Fruit fly (Drosophila melanogaster) whole organism, embryonic: ENCODE measurements around the gene Sbds.

Experiments
- Adf1 ChIP-seq: fragments of 200-800 bp; sonication (Bioruptor generic); IDR thresholded peaks from 2 replicates; pipeline ENCODE4 v1.3.6; 2022; ENCODE audit warnings: missing biosample characterization, missing genetic modification characterization
- Bdp1 ChIP-seq: fragments of 200-800 bp; sonication (Bioruptor generic); optimal IDR thresholded peaks from 3 replicates; lab custom pipeline; 2016; ENCODE audit warnings: missing biosample characterization, missing genetic modification characterization
- CG10267 ChIP-seq: fragments of 200-800 bp; sonication (Bioruptor generic); optimal IDR thresholded peaks from 2 replicates; lab custom pipeline; 2018; ENCODE audit warnings: missing biosample characterization, mild to moderate bottlenecking, missing genetic modification characterization, moderate library complexity
- CG10274 ChIP-seq: fragments of 200-800 bp; sonication (Bioruptor generic); optimal IDR thresholded peaks from 3 replicates; lab custom pipeline; 2017; ENCODE audit warnings: missing biosample characterization, mild to moderate bottlenecking, missing genetic modification characterization
- CG10959 ChIP-seq: fragments of 200-800 bp; sonication (Bioruptor generic); IDR thresholded peaks from 2 replicates; pipeline ENCODE4 v1.3.6; 2022; ENCODE audit warnings: missing biosample characterization, missing genetic modification characterization
- CG11247 ChIP-seq: fragments of 200-800 bp; sonication (Bioruptor generic); IDR thresholded peaks from 2 replicates; pipeline ENCODE4 v1.3.6; 2022; ENCODE audit warnings: missing biosample characterization, missing genetic modification characterization
- CG11504 ChIP-seq: fragments of 200-800 bp; sonication (Bioruptor generic); optimal IDR thresholded peaks from 3 replicates; lab custom pipeline; 2019; ENCODE audit warnings: missing biosample characterization, mild to moderate bottlenecking, missing genetic modification characterization, moderate library complexity
- CG12659 ChIP-seq: fragments of 200-800 bp; sonication (Bioruptor generic); optimal IDR thresholded peaks from 3 replicates; lab custom pipeline; 2017; ENCODE audit warnings: mild to moderate bottlenecking, missing biosample characterization, missing genetic modification reagents, missing genetic modification characterization
- CG13123 ChIP-seq: fragments of 200-800 bp; sonication (Bioruptor generic); optimal IDR thresholded peaks from 2 replicates; lab custom pipeline; 2016; ENCODE audit warnings: missing biosample characterization, missing genetic modification characterization
- CG13287 ChIP-seq: fragments of 200-800 bp; sonication (Bioruptor generic); IDR thresholded peaks from 2 replicates; pipeline ENCODE4 v1.3.6; 2022; ENCODE audit warnings: missing biosample characterization, missing genetic modification characterization; ENCODE audit not compliant: partially characterized antibody
- CG2712 ChIP-seq: fragments of 200-800 bp; optimal IDR thresholded peaks from 3 replicates; lab custom pipeline; 2019; ENCODE audit warnings: missing biosample characterization, mild to moderate bottlenecking, missing genetic modification characterization, moderate library complexity
- CG30403 ChIP-seq: fragments of 200-800 bp; sonication (Bioruptor generic); optimal IDR thresholded peaks from 3 replicates; lab custom pipeline; 2016; ENCODE audit warnings: missing biosample characterization, missing genetic modification characterization
- CG3281 ChIP-seq: fragments of 200-800 bp; sonication (Bioruptor generic); optimal IDR thresholded peaks from 3 replicates; lab custom pipeline; 2017; ENCODE audit warnings: missing biosample characterization, mild to moderate bottlenecking, missing genetic modification characterization
- CG4282 ChIP-seq: fragments of 200-800 bp; sonication (Bioruptor generic); optimal IDR thresholded peaks from 2 replicates; lab custom pipeline; 2016; ENCODE audit warnings: missing biosample characterization, missing genetic modification characterization
- CG4424 ChIP-seq: fragments of 200-800 bp; sonication (Bioruptor generic); optimal IDR thresholded peaks from 3 replicates; lab custom pipeline; 2016; ENCODE audit warnings: missing biosample characterization, missing genetic modification characterization
- CG5180 ChIP-seq: fragments of 200-800 bp; sonication (Bioruptor generic); optimal IDR thresholded peaks from 3 replicates; lab custom pipeline; 2017; ENCODE audit warnings: missing biosample characterization, missing genetic modification characterization, mild to moderate bottlenecking, moderate library complexity, missing genetic modification reagents
- CG6175 ChIP-seq: fragments of 200-800 bp; sonication (Bioruptor generic); IDR thresholded peaks from 3 replicates; pipeline ENCODE4 v1.3.6; 2022; ENCODE audit warnings: missing biosample characterization, missing genetic modification characterization
- CG6272 ChIP-seq: fragments of 200-800 bp; sonication (Bioruptor generic); IDR thresholded peaks from 2 replicates; pipeline ENCODE4 v1.3.6; 2022; ENCODE audit warnings: missing biosample characterization, missing genetic modification characterization
- CG6813 ChIP-seq: fragments of 200-800 bp; sonication (Bioruptor generic); optimal IDR thresholded peaks from 2 replicates; lab custom pipeline; 2017; ENCODE audit warnings: missing biosample characterization, missing genetic modification characterization, mild to moderate bottlenecking, moderate library complexity, missing genetic modification reagents
- CG7556 ChIP-seq: fragments of 200-800 bp; sonication (Bioruptor generic); optimal IDR thresholded peaks from 2 replicates; lab custom pipeline; 2017; ENCODE audit warnings: missing biosample characterization, mild to moderate bottlenecking, missing genetic modification characterization
- CG8388 ChIP-seq: fragments of 200-800 bp; sonication (Bioruptor generic); optimal IDR thresholded peaks from 2 replicates; lab custom pipeline; 2019; ENCODE audit warnings: missing biosample characterization, mild to moderate bottlenecking, missing genetic modification characterization, moderate library complexity
- CG8478 ChIP-seq: fragments of >200 bp; optimal IDR thresholded peaks from 2 replicates; lab custom pipeline; 2018
- CG9609 ChIP-seq: fragments of 200-800 bp; sonication (Bioruptor generic); optimal IDR thresholded peaks from 3 replicates; lab custom pipeline; 2016; ENCODE audit warnings: missing biosample characterization, missing genetic modification characterization
- CoRest ChIP-seq: fragments of 200-800 bp; sonication (Bioruptor generic); optimal IDR thresholded peaks from 3 replicates; lab custom pipeline; 2018; ENCODE audit warnings: missing biosample characterization, mild to moderate bottlenecking, missing genetic modification characterization, moderate library complexity
- Drgx ChIP-seq: fragments of 200-800 bp; sonication (Bioruptor generic); IDR thresholded peaks from 2 replicates; pipeline ENCODE4 v1.3.6; 2022; ENCODE audit warnings: missing biosample characterization, missing genetic modification characterization
- Ets97D ChIP-seq: fragments of 200-800 bp; sonication (Bioruptor generic); optimal IDR thresholded peaks from 3 replicates; lab custom pipeline; 2016; ENCODE audit warnings: missing biosample characterization, missing genetic modification characterization
- Fer3 ChIP-seq: fragments of 200-800 bp; sonication (Bioruptor generic); optimal IDR thresholded peaks from 2 replicates; lab custom pipeline; 2018; ENCODE audit warnings: missing biosample characterization, mild to moderate bottlenecking, missing genetic modification characterization, moderate library complexity
- H15 ChIP-seq: fragments of 200-800 bp; sonication (Bioruptor generic); IDR thresholded peaks from 3 replicates; pipeline ENCODE4 v1.3.6; 2022; ENCODE audit warnings: missing biosample characterization, missing genetic modification characterization
- HmgZ ChIP-seq: fragments of 200-800 bp; sonication (Bioruptor generic); optimal IDR thresholded peaks from 2 replicates; lab custom pipeline; 2018; ENCODE audit warnings: missing biosample characterization, mild to moderate bottlenecking, missing genetic modification characterization
- NK7.1 ChIP-seq: fragments of 200-800 bp; sonication (Bioruptor generic); optimal IDR thresholded peaks from 3 replicates; lab custom pipeline; 2016; ENCODE audit warnings: missing biosample characterization, missing genetic modification characterization
- NfI ChIP-seq: fragments of 200-800 bp; sonication (Bioruptor generic); optimal IDR thresholded peaks from 3 replicates; lab custom pipeline; 2018; ENCODE audit warnings: missing biosample characterization, mild to moderate bottlenecking, missing genetic modification characterization, moderate library complexity
- Sry-δ ChIP-seq: fragments of 200-800 bp; sonication (Bioruptor generic); optimal IDR thresholded peaks from 2 replicates; lab custom pipeline; 2016; ENCODE audit warnings: missing biosample characterization, missing genetic modification characterization
- Trl ChIP-seq, 3 experiments: fragments of >200 bp in 2 of 3; fragments of 200-800 bp in 1 of 3; sonication (Bioruptor generic) in 1 of 3; optimal IDR thresholded peaks; 2 replicates in 1 of 3; 3 replicates in 2 of 3; lab custom pipeline; 2016 to 2017; ENCODE audit warnings: missing biosample characterization in 1 of 3, missing genetic modification characterization in 1 of 3
- abd-A ChIP-seq: fragments of 200-800 bp; sonication (Bioruptor generic); optimal IDR thresholded peaks from 3 replicates; lab custom pipeline; 2019; ENCODE audit warnings: missing biosample characterization, mild to moderate bottlenecking, missing genetic modification characterization, moderate library complexity
- chm ChIP-seq: fragments of 200-800 bp; sonication (Bioruptor generic); IDR thresholded peaks from 2 replicates; pipeline ENCODE4 v1.3.6; 2022; ENCODE audit warnings: missing biosample characterization, missing genetic modification characterization
- crol ChIP-seq: fragments of 200-800 bp; sonication (Bioruptor generic); IDR thresholded peaks from 2 replicates; pipeline ENCODE4 v1.3.6; 2022; ENCODE audit warnings: missing biosample characterization, missing genetic modification characterization
- crp ChIP-seq, 2 experiments: fragments of 200-800 bp; sonication (Bioruptor generic); optimal IDR thresholded peaks; 2 replicates in 1 of 2; 3 replicates in 1 of 2; lab custom pipeline; 2017; ENCODE audit warnings: missing biosample characterization in 2 of 2, missing genetic modification characterization in 2 of 2, mild to moderate bottlenecking in 1 of 2, moderate library complexity in 1 of 2
- disco-r ChIP-seq: fragments of 200-800 bp; sonication (Bioruptor generic); optimal IDR thresholded peaks from 2 replicates; lab custom pipeline; 2016; ENCODE audit warnings: missing biosample characterization, missing genetic modification characterization
- en ChIP-seq: fragments of 200-800 bp; sonication (Bioruptor generic); optimal IDR thresholded peaks from 2 replicates; lab custom pipeline; 2016; ENCODE audit warnings: missing biosample characterization, missing genetic modification characterization
- eve ChIP-seq, 2 experiments: fragments of >200 bp; optimal IDR thresholded peaks; 2 replicates each; lab custom pipeline; 2017; ENCODE audit warnings: missing biosample characterization in 2 of 2, missing genetic modification characterization in 2 of 2
- exex ChIP-seq: fragments of 200-800 bp; sonication (Bioruptor generic); optimal IDR thresholded peaks from 4 replicates; lab custom pipeline; 2018; ENCODE audit warnings: missing biosample characterization, mild to moderate bottlenecking, missing genetic modification characterization, moderate library complexity
- h ChIP-seq: fragments of >200 bp; optimal IDR thresholded peaks from 2 replicates; lab custom pipeline; 2017
- lilli ChIP-seq: fragments of 200-800 bp; sonication (Bioruptor generic); optimal IDR thresholded peaks from 3 replicates; lab custom pipeline; 2016; ENCODE audit warnings: missing biosample characterization, missing genetic modification characterization
- maf-S ChIP-seq: fragments of 200-800 bp; sonication (Bioruptor generic); optimal IDR thresholded peaks from 2 replicates; lab custom pipeline; 2016; ENCODE audit warnings: missing biosample characterization, missing genetic modification characterization
- mirr ChIP-seq: fragments of 200-800 bp; sonication (Bioruptor generic); optimal IDR thresholded peaks from 3 replicates; lab custom pipeline; 2018; ENCODE audit warnings: missing biosample characterization, mild to moderate bottlenecking, missing genetic modification characterization
- pb ChIP-seq: fragments of 200-800 bp; sonication (Bioruptor generic); optimal IDR thresholded peaks from 3 replicates; lab custom pipeline; 2016; ENCODE audit warnings: missing biosample characterization, missing genetic modification characterization
- sens ChIP-seq: fragments of 200-800 bp; sonication (Bioruptor generic); peaks from one replicate; lab custom pipeline; 2016; ENCODE audit warnings: missing biosample characterization, missing genetic modification characterization
- unc-4 ChIP-seq: fragments of 200-800 bp; sonication (Bioruptor generic); IDR thresholded peaks from 2 replicates; pipeline ENCODE4 v1.3.6; 2022; ENCODE audit warnings: missing biosample characterization, missing genetic modification characterization; ENCODE audit not compliant: partially characterized antibody
- vfl ChIP-seq: fragments of 200-800 bp; sonication (Bioruptor generic); optimal IDR thresholded peaks from 2 replicates; lab custom pipeline; 2016; ENCODE audit warnings: missing biosample characterization, missing genetic modification characterization
- vnd ChIP-seq: fragments of 200-800 bp; sonication (Bioruptor generic); IDR thresholded peaks from 3 replicates; pipeline ENCODE4 v1.3.6; 2022; ENCODE audit warnings: missing biosample characterization, missing genetic modification characterization; ENCODE audit not compliant: partially characterized antibody
- zf30C ChIP-seq: fragments of 200-800 bp; sonication (Bioruptor generic); optimal IDR thresholded peaks from 3 replicates; lab custom pipeline; 2018; ENCODE audit warnings: missing biosample characterization, mild to moderate bottlenecking, missing genetic modification characterization

Sbds gene

DNA sequence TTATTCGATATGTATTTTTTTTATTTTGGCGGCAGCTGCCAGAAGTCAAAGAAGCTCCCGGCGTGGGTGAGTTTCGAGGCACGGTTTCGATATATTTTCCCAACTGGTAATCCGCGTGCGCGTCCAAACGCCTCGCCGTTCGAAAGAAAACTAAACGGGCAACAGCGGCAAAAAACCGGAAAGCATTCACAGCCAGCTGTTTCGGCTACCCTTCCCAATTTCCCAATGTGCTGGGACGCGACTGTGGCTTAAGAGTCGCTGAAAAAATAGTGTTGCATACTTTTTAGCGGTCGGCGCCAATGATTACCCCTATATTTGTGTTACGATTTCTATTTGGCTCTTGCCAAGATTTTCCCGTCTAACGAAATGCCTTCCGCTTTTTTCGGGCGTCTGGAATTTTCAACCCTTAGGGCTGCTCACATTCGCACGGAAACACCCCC is 49.3 kb upstream of the Sbds start, which contains the start of gene SP1173 (continued):
- TF ChIP-seq CG4282 (no peak), Trl (optimal IDR thresholded peaks at IDR 0.05; lab: Kevin White, UChicago) (no peak), Trl (GFP tag; optimal IDR thresholded peaks at IDR 0.05; lab: Kevin White, UChicago) (peak; percentile 45), Ets97D (GFP tag; lab: Kevin White, UChicago) (peak; percentile 68), CG11504 (tag; lab: Kevin White, UChicago) (peak; percentile 30), Fer3 (tag; lab: Kevin White, UChicago) (peak; percentile 35), NK7.1 (GFP tag; lab: Kevin White, UChicago) (no peak), Bdp1 (peak; percentile 16), CG9609 (GFP tag; lab: Kevin White, UChicago) (no peak), CG12659 (GFP tag; lab: Kevin White, UChicago) (peak; percentile 40), crol (GFP tag; lab: Robert Waterston, UW) (no peak), CG10274 (GFP tag; lab: Kevin White, UChicago) (no peak), CG5180 (GFP tag; lab: Kevin White, UChicago) (peak; percentile 24), maf-S (no peak), unc-4 (GFP tag; lab: Robert Waterston, UW) (peak; percentile 54), H15 (GFP tag; lab: Robert Waterston, UW) (no peak), NfI (GFP tag; lab: Kevin White, UChicago) (peak; percentile 33), h (lab: Kevin White, UChicago) (no peak), disco-r (no peak), vnd (GFP tag; lab: Robert Waterston, UW) (peak; percentile 48; the same call in 1 of the 3 replicates), zf30C (GFP tag; lab: Kevin White, UChicago) (no peak), CG4424 (GFP tag; lab: Kevin White, UChicago) (no peak), exex (tag; lab: Kevin White, UChicago) (no peak), CG10267 (tag; lab: Kevin White, UChicago) (no peak), CG8388 (GFP tag; lab: Kevin White, UChicago) (no peak), CG8478 (lab: Kevin White, UChicago) (no peak), CG11247 (GFP tag; lab: Robert Waterston, UW) (0 out of 2 replicates have a peak, but pooled peaks have one; percentile 25), CG10959 (no peak), pb (GFP tag; lab: Kevin White, UChicago) (peak; percentile 24), HmgZ (tag; lab: Kevin White, UChicago) (peak; percentile 75), mirr (peak; percentile 66), CG6175 (GFP tag; lab: Robert Waterston, UW) (peak; percentile 40; the same call in 1 of the 3 replicates), chm (peak; percentile 92), CG13123 (GFP tag; lab: Kevin White, UChicago) (no peak), eve (GFP tag; optimal IDR thresholded peaks at IDR 0.05; lab: Kevin White, UChicago) (no peak), Drgx (GFP tag; lab: Robert Waterston, UW) (peak; percentile 48; the same call in 1 of the 2 replicates), en (no peak), CG7556 (GFP tag; lab: Kevin White, UChicago) (no peak), CG2712 (tag; lab: Kevin White, UChicago) (peak; percentile 38), CoRest (peak; percentile 9), CG3281 (GFP tag; lab: Kevin White, UChicago) (no peak), CG6813 (GFP tag; lab: Kevin White, UChicago) (peak; percentile 70), crp (GFP tag; optimal IDR thresholded peaks at IDR 0.05; lab: Kevin White, UChicago) (peak in 1 of 2 experiments; percentile 86), CG13287 (GFP tag; lab: Robert Waterston, UW) (peak; percentile 65), CG30403 (GFP tag; lab: Kevin White, UChicago) (no peak), vfl (GFP tag; lab: Kevin White, UChicago) (no peak), CG6272 (GFP tag; lab: Robert Waterston, UW) (0 out of 2 replicates have a peak, but pooled peaks have one; percentile 22), sens (GFP tag; lab: Kevin White, UChicago) (peak; percentile 76), Sry-δ (peak; percentile 13), lilli (peak; percentile 29), abd-A (peak; percentile 72), Adf1 (GFP tag; lab: Robert Waterston, UW) (peak; percentile 55; the same call in 1 of the 2 replicates)
